Fruit fly (Drosophila melanogaster) whole organism, embryonic: ENCODE measurements around the gene mia.

ENCODE experiments used
- Asciz ChIP-seq: fragments of 200-800 bp; sonication (Bioruptor generic); optimal IDR thresholded peaks from 2 replicates; lab custom pipeline; 2017; ENCODE audit warnings: missing biosample characterization, mild to moderate bottlenecking, missing genetic modification characterization, missing genetic modification reagents
- B-H2 ChIP-seq: fragments of 200-800 bp; sonication (Bioruptor generic); optimal IDR thresholded peaks from 2 replicates; lab custom pipeline; 2018; ENCODE audit warnings: missing biosample characterization, mild to moderate bottlenecking, missing genetic modification characterization
- CG10543 ChIP-seq: fragments of 200-800 bp; sonication (Bioruptor generic); optimal IDR thresholded peaks from 3 replicates; lab custom pipeline; 2017; ENCODE audit warnings: missing biosample characterization, mild to moderate bottlenecking, missing genetic modification characterization, moderate library complexity
- CG12769 ChIP-seq: fragments of 200-800 bp; sonication (Bioruptor generic); optimal IDR thresholded peaks from 2 replicates; lab custom pipeline; 2019; ENCODE audit warnings: missing biosample characterization, mild to moderate bottlenecking, missing genetic modification characterization, moderate library complexity
- CG13424 ChIP-seq: fragments of 200-800 bp; sonication (Bioruptor generic); optimal IDR thresholded peaks from 2 replicates; lab custom pipeline; 2019; ENCODE audit warnings: missing biosample characterization, mild to moderate bottlenecking, missing genetic modification characterization, moderate library complexity
- CG16863 ChIP-seq: fragments of 200-800 bp; sonication (Bioruptor generic); optimal IDR thresholded peaks from 3 replicates; lab custom pipeline; 2016; ENCODE audit warnings: missing biosample characterization, missing genetic modification characterization
- CG17186 ChIP-seq: fragments of 200-800 bp; sonication (Bioruptor generic); optimal IDR thresholded peaks from 3 replicates; lab custom pipeline; 2017; ENCODE audit warnings: missing biosample characterization, missing genetic modification reagents, missing genetic modification characterization
- CG17385 ChIP-seq: fragments of 200-800 bp; sonication (Bioruptor generic); optimal IDR thresholded peaks from 3 replicates; lab custom pipeline; 2018; ENCODE audit warnings: missing biosample characterization, mild to moderate bottlenecking, missing genetic modification characterization
- CG1832 ChIP-seq: fragments of 200-800 bp; sonication (Bioruptor generic); optimal IDR thresholded peaks from 2 replicates; lab custom pipeline; 2017; ENCODE audit warnings: missing biosample characterization, mild to moderate bottlenecking, missing genetic modification characterization, inconsistent platforms
- CG18764 ChIP-seq: fragments of 200-800 bp; sonication (Bioruptor generic); optimal IDR thresholded peaks from 3 replicates; lab custom pipeline; 2016; ENCODE audit warnings: missing biosample characterization, missing genetic modification characterization
- CG30403 ChIP-seq: fragments of 200-800 bp; sonication (Bioruptor generic); optimal IDR thresholded peaks from 3 replicates; lab custom pipeline; 2016; ENCODE audit warnings: missing biosample characterization, missing genetic modification characterization
- CG32532 ChIP-seq: fragments of 200-800 bp; sonication (Bioruptor generic); IDR thresholded peaks from 2 replicates; pipeline ENCODE4 v1.3.6; 2022; ENCODE audit warnings: missing biosample characterization, missing genetic modification characterization
- CG34376 ChIP-seq: fragments of 200-800 bp; sonication (Bioruptor generic); optimal IDR thresholded peaks from 2 replicates; lab custom pipeline; 2018; ENCODE audit warnings: missing biosample characterization, mild to moderate bottlenecking, missing genetic modification characterization
- CG4282 ChIP-seq: fragments of 200-800 bp; sonication (Bioruptor generic); optimal IDR thresholded peaks from 2 replicates; lab custom pipeline; 2016; ENCODE audit warnings: missing biosample characterization, missing genetic modification characterization
- CG4404 ChIP-seq: fragments of 200-800 bp; sonication (Bioruptor generic); IDR thresholded peaks from 2 replicates; pipeline ENCODE4 v1.3.6; 2022; ENCODE audit warnings: missing biosample characterization, missing genetic modification characterization
- CG4730 ChIP-seq: fragments of 200-800 bp; sonication (Bioruptor generic); IDR thresholded peaks from 2 replicates; pipeline ENCODE4 v1.3.6; 2022; ENCODE audit warnings: missing biosample characterization, missing genetic modification characterization
- CG9817 ChIP-seq: fragments of 200-800 bp; sonication (Bioruptor generic); optimal IDR thresholded peaks from 2 replicates; lab custom pipeline; 2018; ENCODE audit warnings: missing biosample characterization, mild to moderate bottlenecking, missing genetic modification characterization, moderate library complexity
- E2f1 ChIP-seq: fragments of 200-800 bp; sonication (Bioruptor generic); IDR thresholded peaks from 2 replicates; pipeline ENCODE4 v1.3.6; 2022; ENCODE audit warnings: missing biosample characterization, missing genetic modification characterization
- E2f2 ChIP-seq: fragments of 200-800 bp; sonication (Bioruptor generic); IDR thresholded peaks from 2 replicates; pipeline ENCODE4 v1.3.6; 2022; ENCODE audit warnings: missing biosample characterization, missing genetic modification characterization
- Elba2 ChIP-seq: fragments of 200-800 bp; sonication (Bioruptor generic); optimal IDR thresholded peaks from 3 replicates; lab custom pipeline; 2016; ENCODE audit warnings: missing biosample characterization, missing genetic modification characterization
- Kr ChIP-seq: fragments of 200-800 bp; sonication (Bioruptor generic); optimal IDR thresholded peaks from 2 replicates; lab custom pipeline; 2017; ENCODE audit warnings: missing biosample characterization, mild to moderate bottlenecking, missing genetic modification characterization
- MBD-R2 ChIP-seq: fragments of 200-800 bp; sonication (Bioruptor generic); IDR thresholded peaks from 2 replicates; pipeline ENCODE4 v1.3.6; 2022; ENCODE audit warnings: missing biosample characterization, missing genetic modification characterization
- MTF-1 ChIP-seq: fragments of 200-800 bp; sonication (Bioruptor generic); optimal IDR thresholded peaks from 2 replicates; lab custom pipeline; 2018; ENCODE audit warnings: missing biosample characterization, mild to moderate bottlenecking, missing genetic modification characterization, borderline replicate concordance
- Med ChIP-seq: fragments of 200-800 bp; sonication (Bioruptor generic); peaks from one replicate; lab custom pipeline; 2016; ENCODE audit warnings: missing biosample characterization, missing genetic modification characterization, mild to moderate bottlenecking, inconsistent platforms, moderate library complexity
- Neu2 ChIP-seq: fragments of 200-800 bp; sonication (Bioruptor generic); optimal IDR thresholded peaks from 3 replicates; lab custom pipeline; 2016; ENCODE audit warnings: missing biosample characterization, missing genetic modification characterization, borderline replicate concordance
- Oli ChIP-seq: fragments of 200-800 bp; sonication (Bioruptor generic); optimal IDR thresholded peaks from 2 replicates; lab custom pipeline; 2018; ENCODE audit warnings: missing biosample characterization, mild to moderate bottlenecking, missing genetic modification characterization, moderate library complexity
- Scr ChIP-seq: fragments of 200-800 bp; sonication (Bioruptor generic); IDR thresholded peaks from 2 replicates; pipeline ENCODE4 v1.3.6; 2022; ENCODE audit warnings: missing biosample characterization, missing genetic modification characterization; ENCODE audit not compliant: partially characterized antibody
- Sox102F ChIP-seq: fragments of 200-800 bp; sonication (Bioruptor generic); optimal IDR thresholded peaks from 2 replicates; lab custom pipeline; 2018; ENCODE audit warnings: missing biosample characterization, mild to moderate bottlenecking, missing genetic modification characterization, moderate library complexity
- YL-1 ChIP-seq: fragments of 200-800 bp; sonication (Bioruptor generic); optimal IDR thresholded peaks from 3 replicates; lab custom pipeline; 2017; ENCODE audit warnings: missing biosample characterization, mild to moderate bottlenecking, missing genetic modification characterization
- ac ChIP-seq: fragments of 200-800 bp; sonication (Bioruptor generic); optimal IDR thresholded peaks from 3 replicates; lab custom pipeline; 2017; ENCODE audit warnings: missing biosample characterization, mild to moderate bottlenecking, missing genetic modification characterization
- amos ChIP-seq: fragments of 200-800 bp; sonication (Bioruptor generic); IDR thresholded peaks from 2 replicates; pipeline ENCODE4 v1.3.6; 2022; ENCODE audit warnings: missing biosample characterization, missing genetic modification characterization; ENCODE audit not compliant: partially characterized antibody
- aop ChIP-seq: fragments of 200-800 bp; sonication (Bioruptor generic); IDR thresholded peaks from 2 replicates; pipeline ENCODE4 v1.3.6; 2022; ENCODE audit warnings: missing biosample characterization, missing genetic modification characterization
- ara ChIP-seq: fragments of 200-800 bp; sonication (Bioruptor generic); IDR thresholded peaks from 2 replicates; pipeline ENCODE4 v1.3.6; 2022; ENCODE audit warnings: missing biosample characterization, missing genetic modification characterization
- ci ChIP-seq: fragments of 200-800 bp; sonication (Bioruptor generic); IDR thresholded peaks from 3 replicates; pipeline ENCODE4 v1.3.6; 2022; ENCODE audit warnings: missing biosample characterization, missing genetic modification characterization
- crc ChIP-seq: fragments of 200-800 bp; sonication (Bioruptor generic); optimal IDR thresholded peaks from 2 replicates; lab custom pipeline; 2016; ENCODE audit warnings: missing biosample characterization, missing genetic modification characterization
- cwo ChIP-seq: fragments of 200-800 bp; sonication (Bioruptor generic); optimal IDR thresholded peaks from 3 replicates; lab custom pipeline; 2017; ENCODE audit warnings: missing biosample characterization, missing genetic modification characterization, mild to moderate bottlenecking, moderate library complexity, missing genetic modification reagents
- dati ChIP-seq: fragments of 200-800 bp; sonication (Bioruptor generic); IDR thresholded peaks from 2 replicates; pipeline ENCODE4 v1.3.6; 2022; ENCODE audit warnings: missing biosample characterization, missing genetic modification characterization
- dpn ChIP-seq, 2 experiments: fragments of 200-800 bp; sonication (Bioruptor generic); optimal IDR thresholded peaks; 3 replicates each; lab custom pipeline; 2016; ENCODE audit warnings: missing biosample characterization in 2 of 2, missing genetic modification characterization in 2 of 2
- gce ChIP-seq: fragments of 200-800 bp; sonication (Bioruptor generic); IDR thresholded peaks from 3 replicates; pipeline ENCODE4 v1.3.6; 2022; ENCODE audit warnings: missing biosample characterization, missing genetic modification characterization
- hbn ChIP-seq: fragments of 200-800 bp; sonication (Bioruptor generic); IDR thresholded peaks from 2 replicates; pipeline ENCODE4 v1.3.6; 2022; ENCODE audit warnings: missing biosample characterization, missing genetic modification characterization; ENCODE audit not compliant: partially characterized antibody
- her ChIP-seq: fragments of 200-800 bp; sonication (Bioruptor generic); optimal IDR thresholded peaks from 2 replicates; lab custom pipeline; 2016; ENCODE audit warnings: missing biosample characterization, missing genetic modification characterization
- jumu ChIP-seq: fragments of 200-800 bp; sonication (Bioruptor generic); optimal IDR thresholded peaks from 3 replicates; lab custom pipeline; 2016; ENCODE audit warnings: missing biosample characterization, missing genetic modification characterization
- odd ChIP-seq: fragments of 200-800 bp; sonication (Bioruptor generic); optimal IDR thresholded peaks from 2 replicates; lab custom pipeline; 2017; ENCODE audit warnings: missing biosample characterization, mild to moderate bottlenecking, missing genetic modification characterization
- psq ChIP-seq: fragments of 200-800 bp; sonication (Bioruptor generic); optimal IDR thresholded peaks from 2 replicates; lab custom pipeline; 2017; ENCODE audit warnings: missing biosample characterization, missing genetic modification characterization
- rib ChIP-seq: fragments of 200-800 bp; sonication (Bioruptor generic); IDR thresholded peaks from 2 replicates; pipeline ENCODE4 v1.3.6; 2022; ENCODE audit warnings: missing biosample characterization, missing genetic modification characterization
- sd ChIP-seq: fragments of 200-800 bp; sonication (Bioruptor generic); optimal IDR thresholded peaks from 3 replicates; lab custom pipeline; 2018; ENCODE audit warnings: missing biosample characterization, mild to moderate bottlenecking, missing genetic modification characterization, moderate library complexity
- sens-2 ChIP-seq: fragments of 200-800 bp; sonication (Bioruptor generic); IDR thresholded peaks from 2 replicates; pipeline ENCODE4 v1.3.6; 2022; ENCODE audit warnings: missing biosample characterization, missing genetic modification characterization
- ttk ChIP-seq: fragments of 200-800 bp; sonication (Bioruptor generic); IDR thresholded peaks from 2 replicates; pipeline ENCODE4 v2.1.2; 2022; ENCODE audit warnings: missing biosample characterization, missing genetic modification characterization
- unpg ChIP-seq: fragments of 200-800 bp; sonication (Bioruptor generic); optimal IDR thresholded peaks from 3 replicates; lab custom pipeline; 2018; ENCODE audit warnings: missing biosample characterization, mild to moderate bottlenecking, missing genetic modification characterization, moderate library complexity
- vfl ChIP-seq: fragments of 200-800 bp; sonication (Bioruptor generic); optimal IDR thresholded peaks from 2 replicates; lab custom pipeline; 2016; ENCODE audit warnings: missing biosample characterization, missing genetic modification characterization
- wor ChIP-seq: fragments of 200-800 bp; sonication (Bioruptor generic); IDR thresholded peaks from 2 replicates; pipeline ENCODE4 v1.3.6; 2022; ENCODE audit warnings: missing biosample characterization, missing genetic modification characterization

The mia gene

dm6 chr3R:5568590-5568989 is 17.6 kb upstream of the mia start, which contains the start of the genes CG2931 and Rheb (continued):
- TF ChIP-seq CG17385 (peak; percentile 45), gce (GFP tag; lab: Robert Waterston, UW) (no peak), CG34376 (GFP tag; lab: Kevin White, UChicago) (no peak), CG17186 (peak; percentile 69), ac (GFP tag; lab: Kevin White, UChicago) (no peak), CG4730 (GFP tag; lab: Robert Waterston, UW) (peak; percentile 31; the same call in 1 of the 2 replicates), psq (peak; percentile 14), MTF-1 (GFP tag; lab: Kevin White, UChicago) (no peak), cwo (GFP tag; lab: Kevin White, UChicago) (no peak), CG12769 (no peak), Med (GFP tag; lab: Kevin White, UChicago) (peak; percentile 92), CG16863 (GFP tag; lab: Kevin White, UChicago) (peak; percentile 30), wor (no peak), dati (no peak), E2f1 (GFP tag; lab: Robert Waterston, UW) (peak; percentile 55; the same call in 1 of the 2 replicates), jumu (peak; percentile 30), rib (GFP tag; lab: Robert Waterston, UW) (no peak), CG10543 (GFP tag; lab: Kevin White, UChicago) (peak; percentile 49), crc (GFP tag; lab: Kevin White, UChicago) (no peak), Neu2 (GFP tag; lab: Kevin White, UChicago) (no peak), Asciz (GFP tag; lab: Kevin White, UChicago) (no peak), vfl (GFP tag; lab: Kevin White, UChicago) (peak; percentile 42), Sox102F (GFP tag; lab: Kevin White, UChicago) (no peak), dpn (GFP tag; optimal IDR thresholded peaks at IDR 0.05; lab: Kevin White, UChicago) (peak; percentile 50 to 69), Kr (GFP tag; lab: Kevin White, UChicago) (no peak), CG30403 (GFP tag; lab: Kevin White, UChicago) (peak; percentile 84), B-H2 (GFP tag; lab: Kevin White, UChicago) (peak; percentile 72), unpg (GFP tag; lab: Kevin White, UChicago) (peak; percentile 69), CG4282 (GFP tag; lab: Kevin White, UChicago) (no peak), odd (GFP tag; lab: Kevin White, UChicago) (no peak), Scr (GFP tag; lab: Robert Waterston, UW) (peak; percentile 85), sd (tag; lab: Kevin White, UChicago) (no peak), CG32532 (GFP tag; lab: Robert Waterston, UW) (peak; percentile 71), ttk (GFP tag; lab: Robert Waterston, UW) (0 out of 2 replicates have a peak, but pooled peaks have one; percentile 57), CG18764 (GFP tag; lab: Kevin White, UChicago) (peak; percentile 62), amos (GFP tag; lab: Robert Waterston, UW) (peak; percentile 76), E2f2 (GFP tag; lab: Robert Waterston, UW) (peak; percentile 51; the same call in 1 of the 2 replicates), CG1832 (GFP tag; lab: Kevin White, UChicago) (no peak), Elba2 (GFP tag; lab: Kevin White, UChicago) (peak; percentile 38), MBD-R2 (GFP tag; lab: Robert Waterston, UW) (peak; percentile 72), CG4404 (GFP tag; lab: Robert Waterston, UW) (no peak), sens-2 (GFP tag; lab: Robert Waterston, UW) (no peak), ara (GFP tag; lab: Robert Waterston, UW) (peak; percentile 58), aop (no peak), hbn (GFP tag; lab: Robert Waterston, UW) (peak; percentile 73), ci (GFP tag; lab: Robert Waterston, UW) (0 out of 3 replicates have a peak, but pooled peaks have one; percentile 27), her (GFP tag; lab: Kevin White, UChicago) (no peak), CG9817 (peak; percentile 76), Oli (peak; percentile 19), CG13424 (tag; lab: Kevin White, UChicago) (peak; percentile 75), YL-1 (GFP tag; lab: Kevin White, UChicago) (peak; percentile 87)
